Fruit fly (Drosophila melanogaster) whole organism, larva: ENCODE measurements around the gene CG14435.

Source experiments
- noc ChIP-seq: fragments of 200-800 bp; sonication (Bioruptor generic); optimal IDR thresholded peaks from 3 replicates; lab custom pipeline; 2019; ENCODE audit warnings: missing biosample characterization, mild to moderate bottlenecking, missing genetic modification characterization, moderate library complexity

The CG14435 gene

DNA sequence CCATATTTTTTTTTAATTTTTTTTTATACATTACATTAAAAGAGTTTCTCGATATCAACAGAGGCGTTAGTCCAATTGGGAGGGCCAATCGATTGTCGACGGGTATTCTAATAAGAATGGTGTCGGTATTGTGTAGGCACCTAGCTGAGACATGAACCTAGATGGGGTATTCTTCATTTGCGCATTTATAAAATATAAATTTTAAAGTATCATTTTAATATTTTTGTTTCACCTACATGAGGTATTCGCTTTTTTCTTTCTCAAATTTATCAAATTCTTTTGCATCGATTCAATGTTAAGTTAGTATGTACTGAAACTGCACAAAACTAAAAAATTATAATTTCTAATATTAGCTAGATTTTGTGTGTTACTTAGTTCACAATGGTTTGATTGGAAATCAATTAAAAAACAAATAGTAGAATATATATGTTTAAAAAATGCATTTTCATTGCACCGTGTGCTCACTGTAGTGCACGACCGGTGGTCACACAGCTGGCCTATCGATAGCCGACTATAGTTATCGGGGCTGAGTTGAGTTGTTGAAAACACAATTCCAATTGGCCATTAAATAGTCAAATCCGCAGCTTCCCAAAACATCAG, at the start of gene CG14435, which contains the start of gene Tmf:
Gene CG14435, minus strand, starts transcription at position 81 of the 600 bp plus-strand sequence.
Gene Tmf, plus strand, starts transcription at position 501 of the 600 bp plus-strand sequence.
- peak; percentile 81 for TF ChIP-seq noc (tag; lab: Kevin White, UChicago)

dm6 chrX:6876343-6876742, 32.6 kb upstream of the CG14435 start:
- TF ChIP-seq noc (tag; lab: Kevin White, UChicago) = no peak

DNA sequence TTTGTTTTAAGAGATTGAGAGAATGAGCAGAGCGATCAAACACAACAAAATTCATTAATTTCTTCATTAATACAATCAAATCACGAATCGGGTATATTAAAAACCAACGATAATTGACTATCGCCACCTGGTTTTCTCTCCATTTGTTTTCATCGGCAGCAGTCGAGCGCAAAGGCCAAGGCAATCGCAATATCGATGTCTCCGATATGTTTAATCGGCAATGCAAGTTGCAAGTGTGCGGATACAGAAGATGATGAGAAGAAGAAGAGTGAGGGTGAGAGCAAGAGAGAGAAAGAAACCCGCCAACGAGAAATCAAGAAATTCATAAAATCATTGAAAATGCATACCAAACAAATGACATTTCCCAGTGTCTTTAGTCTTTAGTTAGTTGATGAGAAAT, 32.1 kb upstream of the CG14435 start:
- TF ChIP-seq noc (tag; lab: Kevin White, UChicago) = no peak

- no peak for TF ChIP-seq noc (tag; lab: Kevin White, UChicago)
Measured at dm6 chrX:6874918-6875454, 31.3 kb upstream of the CG14435 start.

DNA sequence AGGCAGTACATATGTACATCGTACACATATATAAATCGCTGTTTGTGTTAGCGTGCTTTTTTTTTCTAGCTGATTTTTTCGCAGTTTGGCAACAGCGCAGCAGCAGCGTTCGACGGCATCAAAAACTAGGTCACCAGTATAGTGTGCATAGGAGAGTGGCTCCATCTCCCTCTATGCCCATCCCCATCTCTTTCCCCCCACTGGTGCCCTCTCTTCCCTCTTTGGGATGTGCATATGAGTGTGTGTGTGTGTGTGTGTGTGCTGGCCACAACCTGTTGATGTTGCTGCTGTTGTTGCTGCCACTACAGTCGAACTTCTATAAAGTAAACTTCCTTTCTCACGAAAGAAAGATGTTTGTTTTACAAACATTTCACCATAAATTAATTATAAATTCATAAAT, 28.0 kb upstream of the CG14435 start:
- no peak for TF ChIP-seq noc (tag; lab: Kevin White, UChicago)

DNA sequence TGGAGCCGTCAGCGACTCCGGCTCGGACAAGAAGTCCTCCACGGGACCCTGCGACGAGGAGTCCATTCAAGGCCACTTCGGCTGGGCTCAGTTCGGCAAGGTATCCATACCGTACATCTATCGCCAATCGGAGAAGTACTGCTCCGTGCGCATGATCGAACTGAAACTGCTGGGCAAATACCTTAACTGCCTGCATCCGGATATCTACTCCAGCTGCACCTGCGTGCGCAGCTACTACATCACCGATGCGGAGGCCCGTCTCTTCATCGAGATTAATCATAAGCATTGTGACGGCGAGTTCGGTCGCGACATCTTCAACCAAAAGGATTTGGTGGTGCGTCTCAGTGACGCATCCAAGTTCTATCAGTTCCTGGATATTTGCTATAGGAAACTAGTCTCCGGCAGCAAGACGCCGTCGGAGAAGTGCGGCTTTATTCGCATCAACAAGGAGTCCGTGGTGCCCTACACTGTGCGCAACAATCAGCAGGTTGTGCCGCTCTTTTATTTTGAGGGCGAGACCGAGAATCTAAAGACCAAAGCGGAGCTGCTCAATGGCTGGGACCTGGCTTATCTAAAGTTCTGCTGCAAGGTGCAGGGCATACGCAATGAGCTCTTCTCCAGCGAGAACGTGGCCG, 26.2 kb upstream of the CG14435 start:
- no peak for TF ChIP-seq noc (tag; lab: Kevin White, UChicago)

DNA sequence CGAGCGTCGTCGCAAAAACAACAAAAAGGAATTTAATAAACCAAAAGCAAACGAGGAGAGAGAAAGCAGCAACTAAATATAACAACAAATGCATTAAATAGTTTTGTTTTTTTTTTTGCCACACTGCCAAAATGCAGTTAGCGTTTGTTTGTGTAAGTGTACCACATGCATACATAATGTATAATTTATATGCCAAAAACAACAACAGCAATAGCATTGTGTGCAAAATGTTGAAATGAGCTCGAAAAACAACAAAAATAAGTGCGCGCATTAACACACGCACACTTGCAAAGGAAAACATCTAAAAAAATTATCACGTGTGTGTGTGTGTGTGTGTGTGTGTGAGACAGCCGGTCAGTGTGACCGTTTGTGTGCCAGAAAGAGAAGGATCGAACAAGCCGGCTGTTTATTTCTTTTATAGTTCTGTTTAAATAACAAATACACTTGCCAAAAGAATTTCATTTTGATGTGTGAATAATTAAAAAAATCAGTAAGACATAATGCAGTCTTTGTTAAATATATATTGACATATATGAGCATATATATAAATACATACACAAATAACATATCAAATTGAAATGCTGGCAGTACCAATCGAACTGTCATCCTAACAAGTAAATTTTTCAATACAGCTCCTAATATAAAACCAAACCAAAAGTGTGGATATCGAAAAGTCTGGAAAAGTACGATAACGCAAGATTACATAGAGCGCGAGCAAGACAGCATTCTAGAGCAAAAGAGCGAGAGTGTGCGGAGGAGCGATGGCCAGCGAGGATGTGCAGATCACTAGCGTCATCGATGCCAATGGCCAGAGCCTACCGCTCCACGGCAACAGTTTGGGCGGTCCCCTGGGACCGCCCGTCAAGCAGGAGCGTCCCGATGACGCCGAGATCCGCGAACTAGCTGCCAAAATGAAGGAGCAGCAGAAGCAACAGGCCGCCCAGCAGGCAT, 25.2 kb upstream of the CG14435 start:
- TF ChIP-seq noc (tag; lab: Kevin White, UChicago) = no peak

DNA sequence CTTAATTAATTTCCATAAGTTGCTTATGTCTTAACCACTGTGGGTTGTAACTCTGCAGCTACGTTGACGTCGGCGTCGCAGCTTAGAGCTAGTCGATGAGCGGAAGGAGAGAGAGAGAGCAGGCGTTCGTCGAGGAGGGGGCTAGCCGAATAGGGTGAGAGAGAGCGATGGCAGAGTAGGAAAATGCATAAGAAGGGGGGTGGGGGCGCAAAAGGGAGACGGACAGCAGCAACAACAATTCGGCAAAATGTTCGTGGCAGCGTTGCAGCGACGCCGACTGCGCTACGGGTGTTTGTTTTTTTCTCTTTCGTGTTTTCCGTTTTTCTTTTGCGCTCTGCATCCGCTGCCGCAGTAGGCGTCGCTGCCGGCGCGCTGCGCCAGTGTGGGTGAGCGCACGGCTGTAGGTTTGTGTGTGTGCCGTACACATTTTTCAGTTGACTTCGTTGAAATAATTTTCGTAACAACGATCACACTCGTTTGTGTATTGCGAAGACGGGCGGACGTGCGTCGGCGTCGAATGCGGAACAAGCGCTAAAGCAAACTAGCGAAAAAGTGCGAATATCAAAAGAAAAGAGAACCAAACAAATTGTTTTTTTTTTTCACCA, 24.4 kb upstream of the CG14435 start:
- TF ChIP-seq noc (tag; lab: Kevin White, UChicago) = no peak

DNA sequence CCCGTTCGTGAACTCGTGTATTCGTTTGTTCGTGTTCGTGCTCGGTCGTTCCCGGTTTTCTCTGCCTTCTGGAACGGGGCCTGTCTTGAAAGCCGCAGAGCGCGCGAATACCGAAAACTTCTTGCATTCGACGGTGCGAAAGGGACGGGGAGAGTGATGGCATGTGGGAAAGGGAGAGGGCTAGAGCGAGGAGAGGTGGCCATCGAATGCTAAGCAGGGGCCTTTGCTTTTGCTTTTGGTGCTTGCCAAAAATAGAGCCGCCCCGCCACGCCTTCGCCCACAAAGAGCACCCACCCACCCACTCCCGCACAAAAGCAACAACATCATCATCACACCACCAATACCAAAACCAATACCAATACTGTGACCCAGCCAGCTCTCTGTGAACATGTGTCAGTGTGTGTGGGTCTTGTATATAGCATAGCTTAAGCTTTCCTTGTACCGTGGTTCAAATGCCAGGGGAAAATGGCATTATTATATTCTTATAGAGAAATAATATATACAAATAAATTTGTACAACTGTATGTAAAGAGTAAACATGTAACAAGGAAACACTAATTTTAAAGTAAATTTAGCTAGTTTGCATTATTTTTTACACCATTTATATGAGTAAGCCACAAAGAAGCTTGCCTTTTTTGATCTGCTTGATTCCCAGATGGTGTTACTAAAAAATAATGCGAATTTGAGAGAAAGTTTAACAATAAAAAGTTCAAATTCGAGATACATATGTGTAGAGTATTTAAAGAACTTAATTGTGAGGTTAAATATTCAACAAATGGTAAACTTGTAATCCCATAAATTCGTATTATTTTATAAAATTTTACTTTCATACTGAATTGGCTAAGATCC, 23.7 kb upstream of the CG14435 start, which contains the start of gene CG14434:
Gene CG14434, minus strand, starts transcription at position 20 of the 849 bp plus-strand sequence.
- peak; percentile 33 for TF ChIP-seq noc (tag; lab: Kevin White, UChicago)

- TF ChIP-seq noc (tag; lab: Kevin White, UChicago) = no peak
Measured at dm6 chrX:6866764-6867163, 23.0 kb upstream of the CG14435 start.

- no peak for TF ChIP-seq noc (tag; lab: Kevin White, UChicago)
Measured at dm6 chrX:6866040-6866439, 22.3 kb upstream of the CG14435 start.

dm6 chrX:6865039-6865438, 21.3 kb upstream of the CG14435 start:
- no peak for TF ChIP-seq noc (tag; lab: Kevin White, UChicago)

- peak; percentile 97 for TF ChIP-seq noc (tag; lab: Kevin White, UChicago)
Measured at dm6 chrX:6863289-6863938, 19.7 kb upstream of the CG14435 start, which contains the start of gene CG43736. CG43736 (plus strand) TSS chrX:6863888.
